Fruit fly (Drosophila melanogaster): Measurements from ENCODE around the gene GstD3.

The GstD3 gene

dm6 chr3R:12350497-12350896 lies 22.4 kb upstream of the GstD3 start, which contains the start of gene CG10038 (continued):
- no peak for TF ChIP-seq CG2889 (GFP tag; IDR thresholded peaks at IDR 0.05)
- peak; percentile 93 for TF ChIP-seq BEAF-32 (GFP tag; optimal IDR thresholded peaks at IDR 0.05)
- peak; percentile 14 for TF ChIP-seq Jarid2 (GFP tag; optimal IDR thresholded peaks at IDR 0.05)
- peak; percentile 62 for TF ChIP-seq Xbp1 (GFP tag; optimal IDR thresholded peaks at IDR 0.05)
- no peak for TF ChIP-seq prd (optimal IDR thresholded peaks at IDR 0.05)
- TF ChIP-seq prd (GFP tag; IDR thresholded peaks at IDR 0.05): no peak; the same call in 2 of the 3 replicates
- peak in 1 of 2 experiments; percentile 15 for TF ChIP-seq chif (GFP tag; optimal IDR thresholded peaks at IDR 0.05)
- TF ChIP-seq CG5245 (GFP tag; optimal IDR thresholded peaks at IDR 0.05): peak; percentile 10
- no peak for TF ChIP-seq CG6765 (GFP tag; optimal IDR thresholded peaks at IDR 0.05)
- TF ChIP-seq CG8944 (GFP tag; optimal IDR thresholded peaks at IDR 0.05): no peak
- TF ChIP-seq CG6272 (GFP tag; IDR thresholded peaks at IDR 0.05): peak; percentile 68
- no peak for TF ChIP-seq Oli (tag; optimal IDR thresholded peaks at IDR 0.05)
- no peak for TF ChIP-seq lmd (GFP tag; IDR thresholded peaks at IDR 0.05)
- peak; percentile 56 for TF ChIP-seq tin (GFP tag; optimal IDR thresholded peaks at IDR 0.05)
- TF ChIP-seq emc (GFP tag; optimal IDR thresholded peaks at IDR 0.05): no peak
- TF ChIP-seq CG9609 (GFP tag; optimal IDR thresholded peaks at IDR 0.05): no peak
- no peak for TF ChIP-seq Neu2 (GFP tag; optimal IDR thresholded peaks at IDR 0.05; ENCODE audit: borderline replicate concordance)
- TF ChIP-seq Ada2b (GFP tag; IDR thresholded peaks at IDR 0.05): no peak
- no peak for TF ChIP-seq chm (GFP tag; IDR thresholded peaks at IDR 0.05)
- TF ChIP-seq zf30C (GFP tag; optimal IDR thresholded peaks at IDR 0.05): peak; percentile 24
- no peak for TF ChIP-seq MTF-1 (GFP tag; optimal IDR thresholded peaks at IDR 0.05; ENCODE audit: borderline replicate concordance)
- peak; percentile 31; the same call in 1 of the 3 replicates for TF ChIP-seq Aef1 (GFP tag; IDR thresholded peaks at IDR 0.05)
- no peak for TF ChIP-seq CG3065 (GFP tag; optimal IDR thresholded peaks at IDR 0.05)
- TF ChIP-seq gcm (GFP tag; optimal IDR thresholded peaks at IDR 0.05): no peak
- peak; percentile 32 for TF ChIP-seq CG7839 (tag; optimal IDR thresholded peaks at IDR 0.05)
- no peak for TF ChIP-seq hth (optimal IDR thresholded peaks at IDR 0.05)
- peak; percentile 31 for TF ChIP-seq pho (GFP tag; optimal IDR thresholded peaks at IDR 0.05)
- no peak for TF ChIP-seq CG10543 (GFP tag; optimal IDR thresholded peaks at IDR 0.05)
- no peak for TF ChIP-seq CG8388 (GFP tag; optimal IDR thresholded peaks at IDR 0.05)
- no peak for TF ChIP-seq GATAe (GFP tag; conservative IDR thresholded peaks at IDR 0.05)
- no peak for TF ChIP-seq sim (GFP tag; IDR thresholded peaks at IDR 0.05)
- TF ChIP-seq Oaz (GFP tag; IDR thresholded peaks at IDR 0.05): no peak
- no peak for TF ChIP-seq scrt (GFP tag; optimal IDR thresholded peaks at IDR 0.05)
- TF ChIP-seq CG31224 (GFP tag; IDR thresholded peaks at IDR 0.05): no peak
- TF ChIP-seq Gug (GFP tag; IDR thresholded peaks at IDR 0.05): peak; percentile 62; the same call in 2 of the 4 replicates
- TF ChIP-seq lov (optimal IDR thresholded peaks at IDR 0.05): no peak
- no peak for TF ChIP-seq lov (GFP tag; IDR thresholded peaks at IDR 0.05)
- TF ChIP-seq sc (optimal IDR thresholded peaks at IDR 0.05): no peak
- no peak for TF ChIP-seq sc (GFP tag; optimal IDR thresholded peaks at IDR 0.05)
- no peak for TF ChIP-seq CG17359 (tag; optimal IDR thresholded peaks at IDR 0.05)
- TF ChIP-seq pnt (GFP tag; optimal IDR thresholded peaks at IDR 0.05): no peak
- peak; percentile 63 for TF ChIP-seq CG30403 (GFP tag; optimal IDR thresholded peaks at IDR 0.05)
- TF ChIP-seq pan (optimal IDR thresholded peaks at IDR 0.05): no peak
- TF ChIP-seq pan (GFP tag; optimal IDR thresholded peaks at IDR 0.05 in 1 of 2, IDR thresholded peaks at IDR 0.05 in 1 of 2): no peak
- TF ChIP-seq CG12391 (tag; optimal IDR thresholded peaks at IDR 0.05): peak; percentile 46
- TF ChIP-seq CG13123 (GFP tag; optimal IDR thresholded peaks at IDR 0.05): no peak
- peak; percentile 87 for TF ChIP-seq ato (GFP tag; IDR thresholded peaks at IDR 0.05; ENCODE audit: partially characterized antibody)
- no peak for TF ChIP-seq ranshi (GFP tag; IDR thresholded peaks at IDR 0.05)
- TF ChIP-seq CG4617 (GFP tag; optimal IDR thresholded peaks at IDR 0.05; ENCODE audit: borderline replicate concordance): peak; percentile 61
- no peak for TF ChIP-seq aop (GFP tag; IDR thresholded peaks at IDR 0.05)
- peak; percentile 41 for TF ChIP-seq CG15601 (tag; optimal IDR thresholded peaks at IDR 0.05)
- TF ChIP-seq mam (GFP tag; optimal IDR thresholded peaks at IDR 0.05): peak; percentile 45
- TF ChIP-seq tio (GFP tag; optimal IDR thresholded peaks at IDR 0.05): no peak
